Worm (Caenorhabditis elegans) whole organism, L2 larva: ENCODE data around the gene rpl-21.

Experiments used
- C34F6.9 ChIP-seq: fragments of 150-350 bp; optimal IDR thresholded peaks from 2 replicates; lab custom pipeline; 2014; ENCODE audit warnings: missing biosample characterization, missing genetic modification characterization
- F13H6.1 ChIP-seq: sonication (generic microtip); optimal IDR thresholded peaks from 2 replicates; lab custom pipeline; 2016; ENCODE audit warnings: missing genetic modification characterization, missing compliant biosample characterization
- R02D3.7 ChIP-seq: fragments of 150-350 bp; optimal IDR thresholded peaks from 2 replicates; lab custom pipeline; 2014; ENCODE audit warnings: missing biosample characterization, missing genetic modification characterization
- Y55F3AM.14 ChIP-seq: fragments of 200-800 bp; sonication (Bioruptor generic); optimal IDR thresholded peaks from 2 replicates; lab custom pipeline; 2018; ENCODE audit warnings: mild to moderate bottlenecking, missing genetic modification characterization, missing compliant biosample characterization
- ZK546.5 ChIP-seq: sonication (generic microtip); optimal IDR thresholded peaks from 2 replicates; lab custom pipeline; 2017; ENCODE audit warnings: missing biosample characterization, missing genetic modification characterization
- alr-1 ChIP-seq: fragments of 150-350 bp; optimal IDR thresholded peaks from 2 replicates; lab custom pipeline; 2014; ENCODE audit warnings: missing biosample characterization, missing genetic modification characterization
- aly-2 ChIP-seq: fragments of 150-350 bp; optimal IDR thresholded peaks from 2 replicates; lab custom pipeline; 2014; ENCODE audit warnings: missing biosample characterization, missing genetic modification characterization
- blmp-1 ChIP-seq: sonication (generic microtip); optimal IDR thresholded peaks from 2 replicates; lab custom pipeline; 2017; ENCODE audit warnings: missing genetic modification characterization, mild to moderate bottlenecking, missing compliant biosample characterization, antibody characterized with exemption, moderate library complexity; ENCODE audit not compliant: insufficient read depth
- ceh-16 ChIP-seq: fragments of 150-350 bp; optimal IDR thresholded peaks from 2 replicates; lab custom pipeline; 2014; ENCODE audit warnings: missing biosample characterization, missing genetic modification characterization
- ceh-82 ChIP-seq: fragments of 150-350 bp; optimal IDR thresholded peaks from 2 replicates; lab custom pipeline; 2014; ENCODE audit warnings: missing biosample characterization, missing genetic modification characterization
- crh-2 ChIP-seq: sonication (generic microtip); optimal IDR thresholded peaks from 2 replicates; lab custom pipeline; 2017; ENCODE audit warnings: missing biosample characterization, missing genetic modification characterization
- egl-27 ChIP-seq: sonication (generic microtip); optimal IDR thresholded peaks from 3 replicates; lab custom pipeline; 2017; ENCODE audit warnings: missing biosample characterization, missing genetic modification reagents, missing genetic modification characterization
- elt-1 ChIP-seq: fragments of 150-350 bp; optimal IDR thresholded peaks from 2 replicates; lab custom pipeline; 2014; ENCODE audit warnings: missing biosample characterization, missing genetic modification characterization
- elt-3 ChIP-seq: sonication (generic microtip); optimal IDR thresholded peaks from 2 replicates; lab custom pipeline; 2017; ENCODE audit warnings: missing biosample characterization, missing genetic modification characterization
- fos-1 ChIP-seq: fragments of 150-350 bp; optimal IDR thresholded peaks from 2 replicates; lab custom pipeline; 2014; ENCODE audit warnings: missing biosample characterization, missing genetic modification characterization
- gmeb-1 ChIP-seq: fragments of 150-350 bp; optimal IDR thresholded peaks from 2 replicates; lab custom pipeline; 2014; ENCODE audit warnings: missing biosample characterization, missing genetic modification characterization
- lin-11 ChIP-seq: fragments of 150-350 bp; sonication (generic microtip); optimal IDR thresholded peaks from 2 replicates; lab custom pipeline; 2014; ENCODE audit warnings: missing biosample characterization, missing genetic modification characterization, inconsistent platforms, mixed read lengths
- lin-13 ChIP-seq: fragments of 150-350 bp; optimal IDR thresholded peaks from 2 replicates; lab custom pipeline; 2014; ENCODE audit warnings: missing biosample characterization, missing genetic modification reagents, missing genetic modification characterization
- lin-39 ChIP-seq: fragments of 150-350 bp; optimal IDR thresholded peaks from 2 replicates; lab custom pipeline; 2014; ENCODE audit warnings: missing biosample characterization, missing genetic modification reagents, missing genetic modification characterization
- lsy-2 ChIP-seq, 2 experiments: fragments of 150-350 bp in 1 of 2; sonication (generic microtip) in 1 of 2; optimal IDR thresholded peaks; 2 replicates each; lab custom pipeline; 2014 to 2017; ENCODE audit warnings: missing biosample characterization in 2 of 2, missing genetic modification characterization in 2 of 2
- mab-5 ChIP-seq: fragments of 150-350 bp; optimal IDR thresholded peaks from 2 replicates; lab custom pipeline; 2014; ENCODE audit warnings: missing biosample characterization, missing genetic modification characterization
- mbf-1 ChIP-seq: sonication (generic microtip); optimal IDR thresholded peaks from 2 replicates; lab custom pipeline; 2017; ENCODE audit warnings: missing biosample characterization, missing genetic modification characterization
- mdl-1 ChIP-seq, 2 experiments: fragments of 150-350 bp in 1 of 2; sonication (generic microtip) in 1 of 2; optimal IDR thresholded peaks; 2 replicates each; lab custom pipeline; 2017; ENCODE audit warnings: missing biosample characterization in 2 of 2, missing genetic modification characterization in 2 of 2
- nhr-11 ChIP-seq: fragments of 150-350 bp; optimal IDR thresholded peaks from 2 replicates; lab custom pipeline; 2014; ENCODE audit warnings: missing biosample characterization, missing genetic modification characterization
- nhr-12 ChIP-seq: fragments of 150-350 bp; optimal IDR thresholded peaks from 2 replicates; lab custom pipeline; 2014; ENCODE audit warnings: missing biosample characterization, missing genetic modification characterization
- nhr-129 ChIP-seq: fragments of 150-350 bp; optimal IDR thresholded peaks from 2 replicates; lab custom pipeline; 2014; ENCODE audit warnings: missing biosample characterization, missing genetic modification characterization
- nhr-21 ChIP-seq: fragments of 150-350 bp; optimal IDR thresholded peaks from 2 replicates; lab custom pipeline; 2014; ENCODE audit warnings: missing biosample characterization, missing genetic modification characterization
- nhr-23 ChIP-seq: fragments of 150-350 bp; optimal IDR thresholded peaks from 2 replicates; lab custom pipeline; 2014; ENCODE audit warnings: missing biosample characterization, missing genetic modification reagents, missing genetic modification characterization
- nhr-237 ChIP-seq: fragments of 150-350 bp; optimal IDR thresholded peaks from 2 replicates; lab custom pipeline; 2014; ENCODE audit warnings: missing biosample characterization, missing genetic modification characterization
- nhr-25 ChIP-seq: fragments of 150-350 bp; sonication (generic microtip); optimal IDR thresholded peaks from 3 replicates; lab custom pipeline; 2014; ENCODE audit warnings: missing biosample characterization, missing genetic modification characterization
- nhr-6 ChIP-seq: fragments of 150-350 bp; optimal IDR thresholded peaks from 2 replicates; lab custom pipeline; 2014; ENCODE audit warnings: missing biosample characterization, missing genetic modification characterization
- nhr-77 ChIP-seq: fragments of 150-350 bp; optimal IDR thresholded peaks from 2 replicates; lab custom pipeline; 2014; ENCODE audit warnings: missing biosample characterization, missing genetic modification characterization
- peb-1 ChIP-seq: fragments of 150-350 bp; optimal IDR thresholded peaks from 2 replicates; lab custom pipeline; 2014; ENCODE audit warnings: missing biosample characterization, missing genetic modification characterization
- sem-4 ChIP-seq: fragments of 150-350 bp; optimal IDR thresholded peaks from 2 replicates; lab custom pipeline; 2014; ENCODE audit warnings: missing biosample characterization, missing genetic modification reagents, missing genetic modification characterization
- sma-3 ChIP-seq: sonication (generic microtip); optimal IDR thresholded peaks from 2 replicates; lab custom pipeline; 2016; ENCODE audit warnings: missing genetic modification reagents, missing genetic modification characterization, missing compliant biosample characterization
- sma-9 ChIP-seq, 2 experiments: fragments of 150-350 bp in 1 of 2; sonication (generic microtip) in 1 of 2; optimal IDR thresholded peaks; 2 replicates each; lab custom pipeline; 2014 to 2016; ENCODE audit warnings: missing genetic modification characterization in 2 of 2, mild to moderate bottlenecking in 1 of 2, missing biosample characterization in 1 of 2, missing compliant biosample characterization in 1 of 2, missing genetic modification reagents in 1 of 2, moderate library complexity in 1 of 2
- snpc-4 ChIP-seq: fragments of 150-350 bp; optimal IDR thresholded peaks from 2 replicates; lab custom pipeline; 2014; ENCODE audit warnings: missing biosample characterization, missing genetic modification characterization
- unc-39 ChIP-seq: fragments of 150-350 bp; optimal IDR thresholded peaks from 2 replicates; lab custom pipeline; 2014; ENCODE audit warnings: missing biosample characterization, missing genetic modification characterization
- unc-55 ChIP-seq: fragments of 150-350 bp; sonication (generic microtip); optimal IDR thresholded peaks from 3 replicates; lab custom pipeline; 2014; ENCODE audit warnings: missing biosample characterization, missing genetic modification reagents, missing genetic modification characterization
- unc-62 ChIP-seq: fragments of 150-350 bp; optimal IDR thresholded peaks from 2 replicates; lab custom pipeline; 2014; ENCODE audit warnings: missing biosample characterization, missing genetic modification reagents, missing genetic modification characterization
- zag-1 ChIP-seq: fragments of 150-350 bp; optimal IDR thresholded peaks from 2 replicates; lab custom pipeline; 2014; ENCODE audit warnings: missing biosample characterization, missing genetic modification characterization
- ztf-1 ChIP-seq: fragments of 200-800 bp; sonication (Bioruptor generic); conservative IDR thresholded peaks from 2 replicates; pipeline ENCODE4 v1.3.6; 2022; ENCODE audit warnings: missing genetic modification characterization, missing compliant biosample characterization
- ztf-4 ChIP-seq: fragments of 150-350 bp; optimal IDR thresholded peaks from 2 replicates; lab custom pipeline; 2014; ENCODE audit warnings: missing biosample characterization, missing genetic modification characterization

The rpl-21 gene

DNA sequence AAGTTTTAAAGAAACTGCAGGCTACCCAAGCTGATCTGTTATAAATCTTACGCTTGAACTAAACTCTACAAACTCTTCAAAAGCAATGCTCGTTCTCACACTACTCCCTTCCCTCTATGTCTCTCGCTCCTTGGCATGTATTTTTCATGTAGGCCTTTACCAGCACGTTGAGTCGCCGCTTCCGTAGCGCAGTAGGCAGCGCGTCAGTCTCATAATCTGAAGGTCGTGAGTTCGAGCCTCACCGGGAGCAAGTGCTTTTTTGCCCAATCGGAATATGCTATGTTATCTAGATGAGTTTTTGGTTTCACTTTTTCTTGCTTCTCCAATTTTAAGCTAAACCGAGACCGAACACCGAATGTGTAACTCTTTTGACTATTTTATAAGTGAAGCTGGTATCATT is 23.6 kb downstream of the rpl-21 start:
- TF ChIP-seq sma-9 (GFP tag; optimal IDR thresholded peaks at IDR 0.05; lab: Kevin White, UChicago) = peak; percentile 57
- TF ChIP-seq sma-9 (tag; optimal IDR thresholded peaks at IDR 0.05; lab: Kevin White, UChicago) = no peak
- TF ChIP-seq unc-39 (tag; lab: Kevin White, UChicago) = no peak
- TF ChIP-seq unc-55 = peak; percentile 84
- peak; percentile 49 for TF ChIP-seq C34F6.9 (tag; lab: Kevin White, UChicago)
- TF ChIP-seq nhr-11 = no peak
- no peak for TF ChIP-seq mab-5 (tag; lab: Kevin White, UChicago)
- TF ChIP-seq crh-2 (tag; lab: Kevin White, UChicago) = no peak
- TF ChIP-seq lin-13 (GFP tag; lab: Kevin White, UChicago) = no peak
- TF ChIP-seq nhr-6 (tag; lab: Kevin White, UChicago) = no peak
- TF ChIP-seq Y55F3AM.14 (GFP tag; lab: Kevin White, UChicago) = peak; percentile 32
- TF ChIP-seq aly-2 = no peak
- TF ChIP-seq zag-1 (tag; lab: Kevin White, UChicago) = peak; percentile 20
- peak; percentile 36 to 57 for TF ChIP-seq lsy-2 (tag; optimal IDR thresholded peaks at IDR 0.05; lab: Kevin White, UChicago)
- no peak for TF ChIP-seq nhr-12 (tag; lab: Kevin White, UChicago)
- TF ChIP-seq gmeb-1 = peak; percentile 31
- TF ChIP-seq nhr-129 (tag; lab: Kevin White, UChicago) = peak; percentile 75
- peak; percentile 10 for TF ChIP-seq fos-1 (tag; lab: Kevin White, UChicago)
- TF ChIP-seq nhr-77 (tag; lab: Kevin White, UChicago) = no peak
- no peak for TF ChIP-seq snpc-4 (tag; lab: Kevin White, UChicago)
- no peak for TF ChIP-seq nhr-23 (tag; lab: Kevin White, UChicago)
- peak; percentile 40 for TF ChIP-seq sma-3 (GFP tag; lab: Kevin White, UChicago)
- TF ChIP-seq F13H6.1 (tag; lab: Kevin White, UChicago) = peak; percentile 28

DNA sequence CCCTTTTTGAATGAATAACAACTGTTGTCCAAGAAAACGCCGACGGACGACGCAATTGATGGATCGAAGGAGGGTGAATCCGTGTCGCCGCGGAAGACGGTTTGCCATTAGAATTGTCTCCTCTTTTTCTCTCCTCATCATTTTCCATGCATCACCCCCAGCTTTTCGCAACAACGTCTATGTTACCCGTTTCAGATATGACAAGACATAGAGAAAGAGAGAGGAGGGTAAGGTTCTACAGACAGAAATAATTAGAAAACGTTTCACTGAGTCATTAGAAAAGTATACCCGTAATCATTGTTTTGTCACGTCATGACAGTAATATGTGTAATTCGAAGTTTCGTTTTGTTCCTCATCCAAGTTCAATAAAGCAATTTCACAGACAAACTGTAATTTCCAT is 24.3 kb downstream of the rpl-21 start:
- TF ChIP-seq ztf-4 (no peak), nhr-21 (tag; lab: Kevin White, UChicago) (peak; percentile 3)

DNA sequence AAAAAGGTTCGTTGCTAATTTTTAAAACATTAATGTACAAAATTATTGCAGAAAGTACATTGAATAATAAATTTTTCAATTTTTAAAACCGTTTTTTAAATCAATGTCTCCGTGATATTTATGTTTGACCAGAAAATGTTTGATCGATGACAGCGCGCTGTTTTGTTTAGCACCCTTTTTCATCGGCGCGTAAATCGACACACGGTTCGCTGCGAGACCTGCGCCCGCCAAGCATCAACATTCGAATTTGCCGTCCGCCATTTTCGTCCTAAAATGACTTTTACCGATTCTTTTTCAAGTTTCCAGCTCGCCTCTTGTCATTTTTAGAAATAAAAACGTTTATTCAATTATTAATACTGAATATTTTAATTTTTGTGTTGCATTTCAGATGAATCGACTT is 29.1 kb downstream of the rpl-21 start, which contains the start of gene plk-1:
plk-1 (plus strand) TSS at position 389 of the 400 bp plus-strand sequence.
- TF ChIP-seq nhr-237 = no peak
- TF ChIP-seq mbf-1 = no peak
- TF ChIP-seq lin-11 (tag; lab: Kevin White, UChicago) = no peak
- no peak for TF ChIP-seq nhr-23 (tag; lab: Kevin White, UChicago)
- no peak for TF ChIP-seq unc-62 (GFP tag; lab: Kevin White, UChicago)
- no peak for TF ChIP-seq ztf-4
- peak; percentile 11 for TF ChIP-seq C34F6.9 (tag; lab: Kevin White, UChicago)
- no peak for TF ChIP-seq nhr-77 (tag; lab: Kevin White, UChicago)
- no peak for TF ChIP-seq elt-3 (tag; lab: Kevin White, UChicago)
- no peak for TF ChIP-seq snpc-4 (tag; lab: Kevin White, UChicago)
- no peak for TF ChIP-seq nhr-25
- no peak for TF ChIP-seq alr-1 (tag; lab: Kevin White, UChicago)
- no peak for TF ChIP-seq lin-13 (GFP tag; lab: Kevin White, UChicago)
- no peak for TF ChIP-seq blmp-1
- no peak for TF ChIP-seq nhr-6 (tag; lab: Kevin White, UChicago)
- TF ChIP-seq egl-27 (tag; lab: Kevin White, UChicago) = no peak
- no peak for TF ChIP-seq ceh-82 (tag; lab: Kevin White, UChicago)
- TF ChIP-seq mdl-1 (tag; optimal IDR thresholded peaks at IDR 0.05; lab: Kevin White, UChicago) = no peak
- TF ChIP-seq R02D3.7 (tag; lab: Kevin White, UChicago) = peak; percentile 55
- no peak for TF ChIP-seq peb-1 (tag; lab: Kevin White, UChicago)
- TF ChIP-seq ZK546.5 (tag; lab: Kevin White, UChicago) = no peak
- no peak for TF ChIP-seq mab-5 (tag; lab: Kevin White, UChicago)
- TF ChIP-seq unc-55 = no peak
- no peak for TF ChIP-seq Y55F3AM.14 (GFP tag; lab: Kevin White, UChicago)
- TF ChIP-seq ceh-16 (tag; lab: Kevin White, UChicago) = no peak
- TF ChIP-seq nhr-21 (tag; lab: Kevin White, UChicago) = no peak
- TF ChIP-seq nhr-12 (tag; lab: Kevin White, UChicago) = no peak
- TF ChIP-seq ztf-1 (GFP tag; lab: Robert Waterston, UW) = no peak
- no peak for TF ChIP-seq sem-4
- no peak for TF ChIP-seq sma-9 (GFP tag; optimal IDR thresholded peaks at IDR 0.05; lab: Kevin White, UChicago)
- no peak for TF ChIP-seq sma-9 (tag; optimal IDR thresholded peaks at IDR 0.05; lab: Kevin White, UChicago)
- no peak for TF ChIP-seq elt-1 (tag; lab: Kevin White, UChicago)
- no peak for TF ChIP-seq nhr-129 (tag; lab: Kevin White, UChicago)
- TF ChIP-seq aly-2 = no peak
- peak; percentile 2 for TF ChIP-seq sma-3 (GFP tag; lab: Kevin White, UChicago)
- TF ChIP-seq lsy-2 (tag; optimal IDR thresholded peaks at IDR 0.05; lab: Kevin White, UChicago) = peak in 1 of 2 experiments; percentile 57
- peak; percentile 72 for TF ChIP-seq gmeb-1
- no peak for TF ChIP-seq unc-39 (tag; lab: Kevin White, UChicago)
- TF ChIP-seq F13H6.1 (tag; lab: Kevin White, UChicago) = no peak
- TF ChIP-seq crh-2 (tag; lab: Kevin White, UChicago) = peak; percentile 11
- no peak for TF ChIP-seq fos-1 (tag; lab: Kevin White, UChicago)
- TF ChIP-seq lin-39 = no peak
